Worm (Caenorhabditis elegans): ENCODE results near the gene K12H6.4.

Gene K12H6.4

DNA sequence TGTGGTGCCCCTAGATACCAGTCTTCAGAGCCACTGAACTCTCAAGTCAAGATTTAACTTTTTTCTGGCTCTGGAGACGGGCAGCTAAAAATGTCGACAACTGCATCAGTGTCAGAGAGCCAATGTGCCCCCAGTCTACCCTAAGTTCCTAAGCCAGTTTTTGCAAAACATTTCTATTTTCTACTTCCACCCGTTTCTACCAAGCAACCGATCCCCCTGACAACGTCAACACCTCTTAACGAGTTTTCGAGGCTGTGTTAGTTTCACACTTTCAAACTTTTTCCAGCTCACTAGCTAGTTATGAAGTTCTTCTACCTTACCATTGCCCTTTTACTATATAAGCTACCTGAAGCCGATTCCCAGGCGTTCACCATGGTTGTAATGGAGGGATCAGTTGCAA is 40.2 kb upstream of the K12H6.4 start, which contains the start of gene Y110A2AL.5:
Y110A2AL.5 (plus strand) TSS at position 301 of the 400 bp plus-strand sequence.
- TF ChIP-seq ztf-16 (tag; optimal IDR thresholded peaks at IDR 0.05) (no peak), K09A11.1 (tag; optimal IDR thresholded peaks at IDR 0.05; ENCODE audit: insufficient read depth) (no peak), mec-3 (tag; optimal IDR thresholded peaks at IDR 0.05; ENCODE audit: borderline replicate concordance) (no peak), ceh-34 (tag; optimal IDR thresholded peaks at IDR 0.05) (no peak), madf-2 (tag; optimal IDR thresholded peaks at IDR 0.05) (no peak), ceh-30 (tag; optimal IDR thresholded peaks at IDR 0.05) (no peak), hlh-13 (GFP tag; optimal IDR thresholded peaks at IDR 0.05) (no peak), fkh-10 (GFP tag; optimal IDR thresholded peaks at IDR 0.05) (no peak), elt-2 (tag; optimal IDR thresholded peaks at IDR 0.05) (no peak), sox-2 (GFP tag; IDR thresholded peaks at IDR 0.05) (no peak), pat-9 (tag; optimal IDR thresholded peaks at IDR 0.05) (no peak), rnt-1 (tag; optimal IDR thresholded peaks at IDR 0.05) (no peak), ttx-3 (tag; optimal IDR thresholded peaks at IDR 0.05) (no peak), sox-4 (tag; optimal IDR thresholded peaks at IDR 0.05) (no peak)

DNA sequence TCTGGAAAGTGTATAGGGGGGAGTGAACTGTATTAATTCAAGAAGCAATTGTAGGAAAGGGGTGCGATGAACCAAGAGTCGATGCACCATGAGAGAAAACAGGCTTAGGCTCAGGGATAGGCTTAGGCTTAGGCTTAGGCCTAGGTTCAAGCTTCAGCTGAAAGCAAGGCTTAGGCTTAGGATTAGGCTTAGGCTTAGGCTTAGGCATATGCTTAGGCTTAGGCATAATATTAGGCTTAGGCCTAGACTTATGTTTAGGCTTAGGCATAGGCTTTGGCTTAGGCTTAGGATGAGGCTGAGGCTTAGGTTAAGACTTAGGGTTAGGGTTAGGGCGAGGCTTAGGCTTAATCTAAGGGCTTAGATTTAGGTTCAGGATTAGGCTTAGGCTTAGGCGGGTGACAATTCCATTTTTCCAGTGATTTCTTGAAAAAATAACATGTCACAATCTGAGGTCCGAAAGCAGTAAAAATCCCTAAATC is 38.5 kb upstream of the K12H6.4 start:
- no peak for TF ChIP-seq pag-3 (tag; optimal IDR thresholded peaks at IDR 0.05; ENCODE audit: borderline replicate concordance)
- TF ChIP-seq dve-1 (tag; optimal IDR thresholded peaks at IDR 0.05), result peak; percentile 65

DNA sequence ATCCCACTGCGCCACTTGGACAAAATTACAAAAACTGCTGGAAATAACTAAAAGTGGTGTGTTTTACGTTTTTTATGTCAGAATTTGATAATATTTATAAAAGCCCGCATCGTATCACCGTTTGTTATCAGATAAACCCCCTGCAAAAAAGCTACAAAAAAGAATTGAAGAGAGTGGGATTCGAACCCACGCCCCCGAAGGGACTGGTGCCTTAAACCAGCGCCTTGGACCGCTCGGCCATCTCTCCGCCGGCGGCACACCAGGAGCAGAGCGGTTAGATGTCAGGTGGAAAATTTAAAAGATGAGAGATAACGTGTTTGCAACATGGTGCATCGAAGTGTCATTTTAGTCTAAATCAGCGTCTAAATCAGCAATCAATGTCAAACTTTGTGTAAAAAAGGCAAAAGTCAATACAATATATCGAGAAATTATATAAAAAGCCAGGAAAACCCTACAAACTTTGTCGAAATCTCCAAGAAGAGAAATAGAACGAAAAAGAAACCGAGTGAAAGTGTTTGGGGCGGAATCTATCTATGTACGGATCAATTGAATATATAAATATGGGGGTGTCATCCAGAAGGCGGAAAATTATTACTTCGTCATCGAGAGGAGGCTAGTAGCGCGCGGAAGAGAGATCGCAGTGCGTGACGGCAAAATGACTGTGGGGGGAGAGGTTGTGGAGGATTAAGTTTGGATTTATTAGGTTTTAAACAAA is 37.5 kb upstream of the K12H6.4 start:
- TF ChIP-seq npax-4 (tag; optimal IDR thresholded peaks at IDR 0.05) (no peak), elt-2 (tag; optimal IDR thresholded peaks at IDR 0.05) (no peak), hlh-6 (tag; optimal IDR thresholded peaks at IDR 0.05) (no peak), mec-3 (tag; optimal IDR thresholded peaks at IDR 0.05; ENCODE audit: borderline replicate concordance) (no peak)

DNA sequence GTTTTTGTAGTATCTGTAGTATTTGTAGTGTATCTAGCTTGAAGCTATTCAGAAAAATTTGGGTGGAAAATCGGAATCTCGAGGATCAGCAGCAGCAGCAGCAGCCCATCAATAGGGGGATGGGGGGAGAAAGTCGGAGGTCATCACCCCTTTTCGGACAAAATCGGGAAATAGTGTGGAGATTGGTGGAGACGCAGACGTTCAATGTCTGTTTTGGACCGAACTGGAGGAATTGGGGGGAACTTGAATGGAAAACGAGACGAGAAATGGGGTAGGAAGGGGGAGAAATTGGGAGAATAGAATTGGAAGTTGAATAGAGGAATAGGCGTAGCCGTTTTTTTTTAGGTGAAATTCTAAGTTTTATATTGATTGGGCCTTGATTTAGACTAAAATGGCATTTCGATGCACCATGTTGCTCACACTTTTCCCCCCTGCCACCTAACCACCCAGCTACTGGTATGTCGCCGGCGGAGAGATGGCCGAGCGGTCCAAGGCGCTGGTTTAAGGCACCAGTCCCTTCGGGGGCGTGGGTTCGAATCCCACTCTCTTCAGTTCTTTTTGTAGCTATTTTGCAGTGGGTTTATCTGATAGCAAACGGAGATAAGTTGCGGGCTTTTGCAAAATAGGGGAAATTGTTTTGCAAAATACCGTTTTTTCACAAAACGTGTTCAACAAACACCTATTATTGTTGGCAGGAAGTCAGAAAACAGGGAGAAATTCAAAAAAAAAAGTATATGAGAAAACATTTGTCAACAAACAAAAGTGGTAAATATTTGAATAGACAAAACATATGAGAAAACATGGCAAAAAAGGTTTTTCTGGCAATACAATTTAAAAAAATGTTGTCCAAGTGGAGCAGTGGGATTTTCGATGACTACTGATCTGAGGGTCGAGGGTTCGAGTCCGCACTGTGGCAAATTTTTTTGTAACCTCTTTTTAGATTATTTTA is 36.1 kb upstream of the K12H6.4 start:
- TF ChIP-seq dve-1 (tag; optimal IDR thresholded peaks at IDR 0.05) (no peak), elt-2 (tag; optimal IDR thresholded peaks at IDR 0.05) (peak; percentile 10), che-1 (tag; optimal IDR thresholded peaks at IDR 0.05) (peak; percentile 11), elt-4 (tag; optimal IDR thresholded peaks at IDR 0.05) (no peak), Y22D7AL.16 (tag; optimal IDR thresholded peaks at IDR 0.05) (peak; percentile 6)

DNA sequence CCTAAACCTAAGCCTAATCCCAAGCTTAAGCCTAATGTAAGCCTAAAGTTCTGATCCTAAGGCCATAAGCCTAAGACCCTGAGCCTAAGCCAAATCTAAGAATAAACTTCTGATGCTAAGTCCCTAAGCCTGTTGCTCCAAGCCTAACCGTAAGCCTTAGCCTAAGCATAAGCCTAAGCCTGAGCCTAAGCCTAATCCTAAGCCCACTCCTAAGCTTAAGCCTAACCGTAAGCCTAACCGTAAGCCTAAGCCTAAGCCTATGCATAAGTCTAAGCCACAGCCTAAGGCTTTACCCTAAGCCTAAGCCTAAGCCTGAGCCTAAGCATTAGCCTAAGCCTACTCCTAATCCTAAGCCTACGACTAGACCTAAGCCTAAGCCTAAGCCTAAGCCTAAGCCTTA is 35.2 kb upstream of the K12H6.4 start:
- no peak for TF ChIP-seq pha-4 (tag; optimal IDR thresholded peaks at IDR 0.05)
- no peak for TF ChIP-seq unc-42 (tag; optimal IDR thresholded peaks at IDR 0.05)
- no peak for TF ChIP-seq ceh-6 (GFP tag; optimal IDR thresholded peaks at IDR 0.05)
- TF ChIP-seq T23F11.4 (GFP tag; optimal IDR thresholded peaks at IDR 0.05), result no peak
- TF ChIP-seq tbx-2 (tag; optimal IDR thresholded peaks at IDR 0.05), result no peak
- no peak for TF ChIP-seq pat-9 (tag; optimal IDR thresholded peaks at IDR 0.05)
- TF ChIP-seq dve-1 (tag; optimal IDR thresholded peaks at IDR 0.05), result peak; percentile 84
- no peak for TF ChIP-seq hlh-30 (tag; optimal IDR thresholded peaks at IDR 0.05; ENCODE audit: insufficient read depth)

DNA sequence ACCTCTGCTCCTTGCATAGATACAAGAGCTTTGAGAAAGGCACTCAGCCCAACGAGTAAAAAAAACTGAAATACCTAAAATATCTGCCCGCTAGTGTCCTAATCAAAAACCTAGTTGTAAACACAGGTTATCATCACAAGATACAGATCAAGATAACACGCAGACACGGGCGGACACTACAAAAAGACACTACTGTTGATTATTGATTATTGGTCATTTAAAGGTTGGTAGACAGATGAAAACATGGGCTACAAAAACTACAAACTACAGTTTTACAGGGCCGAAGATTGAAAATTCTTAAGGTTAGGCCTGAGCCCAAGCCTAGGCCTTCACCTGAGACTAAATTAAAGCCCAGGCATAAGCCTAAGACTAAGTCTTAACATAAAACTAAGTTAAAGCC is 34.8 kb upstream of the K12H6.4 start:
- peak; percentile 8 for TF ChIP-seq elt-2 (tag; optimal IDR thresholded peaks at IDR 0.05)
- no peak for TF ChIP-seq odd-2 (tag; optimal IDR thresholded peaks at IDR 0.05)
